Worm (Caenorhabditis elegans) whole organism, mixed stage, embryonic: Measurements from ENCODE around the gene Y57G11C.3.

ENCODE experiments used
- M03D4.4 ChIP-seq: sonication (generic microtip); optimal IDR thresholded peaks from 2 replicates; lab custom pipeline; 2017; ENCODE audit warnings: mild to moderate bottlenecking, missing genetic modification characterization, missing compliant biosample characterization
- bed-3 ChIP-seq: fragments of 200-800 bp; sonication (Bioruptor generic); optimal IDR thresholded peaks from 3 replicates; lab custom pipeline; 2018; ENCODE audit warnings: mild to moderate bottlenecking, missing genetic modification characterization, moderate library complexity, missing compliant biosample characterization
- blmp-1 ChIP-seq: fragments of 150-350 bp; optimal IDR thresholded peaks from 2 replicates; lab custom pipeline; 2014; ENCODE audit warnings: missing biosample characterization, missing genetic modification characterization
- ceh-39 ChIP-seq: fragments of 150-350 bp; optimal IDR thresholded peaks from 2 replicates; lab custom pipeline; 2014; ENCODE audit warnings: missing biosample characterization, missing genetic modification characterization
- ceh-43 ChIP-seq: fragments of 200-800 bp; sonication (Bioruptor generic); optimal IDR thresholded peaks from 2 replicates; lab custom pipeline; 2018; ENCODE audit warnings: mild to moderate bottlenecking, missing genetic modification characterization, moderate library complexity, missing compliant biosample characterization
- ceh-83 ChIP-seq: fragments of 200-800 bp; sonication (Bioruptor generic); optimal IDR thresholded peaks from 2 replicates; lab custom pipeline; 2018; ENCODE audit warnings: mild to moderate bottlenecking, missing genetic modification characterization, missing compliant biosample characterization
- ces-1 ChIP-seq: fragments of 150-350 bp; optimal IDR thresholded peaks from 2 replicates; lab custom pipeline; 2014; ENCODE audit warnings: missing biosample characterization, missing genetic modification reagents, missing genetic modification characterization
- drap-1 ChIP-seq: fragments of 200-800 bp; sonication (Bioruptor generic); optimal IDR thresholded peaks from 3 replicates; lab custom pipeline; 2018; ENCODE audit warnings: mild to moderate bottlenecking, missing genetic modification characterization, missing compliant biosample characterization
- elt-1 ChIP-seq: sonication (generic microtip); optimal IDR thresholded peaks from 2 replicates; lab custom pipeline; 2017; ENCODE audit warnings: missing genetic modification characterization, mild to moderate bottlenecking, missing compliant biosample characterization, antibody characterized with exemption, moderate library complexity, borderline replicate concordance; ENCODE audit not compliant: insufficient read depth
- elt-3 ChIP-seq: fragments of 150-350 bp; optimal IDR thresholded peaks from 2 replicates; lab custom pipeline; 2014; ENCODE audit warnings: missing biosample characterization, missing genetic modification characterization
- flh-1 ChIP-seq: fragments of 200-800 bp; sonication (Bioruptor generic); optimal IDR thresholded peaks from 2 replicates; lab custom pipeline; 2018; ENCODE audit warnings: mild to moderate bottlenecking, missing genetic modification characterization, moderate library complexity, missing compliant biosample characterization
- ham-2 ChIP-seq: fragments of 200-800 bp; sonication (Bioruptor generic); optimal IDR thresholded peaks from 2 replicates; lab custom pipeline; 2018; ENCODE audit warnings: mild to moderate bottlenecking, missing genetic modification characterization, missing compliant biosample characterization
- hlh-1 ChIP-seq: fragments of 150-350 bp; optimal IDR thresholded peaks from 2 replicates; lab custom pipeline; 2014; ENCODE audit warnings: missing biosample characterization, missing genetic modification reagents, missing genetic modification characterization
- lin-13 ChIP-seq: fragments of 150-350 bp; optimal IDR thresholded peaks from 2 replicates; lab custom pipeline; 2014; ENCODE audit warnings: missing biosample characterization, missing genetic modification characterization
- lin-32 ChIP-seq: fragments of 200-800 bp; sonication (Bioruptor generic); optimal IDR thresholded peaks from 2 replicates; lab custom pipeline; 2018; ENCODE audit warnings: mild to moderate bottlenecking, missing genetic modification characterization, missing compliant biosample characterization
- lsy-2 ChIP-seq: fragments of 150-350 bp; optimal IDR thresholded peaks from 2 replicates; lab custom pipeline; 2014; ENCODE audit warnings: missing biosample characterization, missing genetic modification characterization
- mab-5 ChIP-seq: fragments of 150-350 bp; optimal IDR thresholded peaks from 2 replicates; lab custom pipeline; 2014; ENCODE audit warnings: missing biosample characterization, missing genetic modification characterization
- mep-1 ChIP-seq: fragments of 150-350 bp; optimal IDR thresholded peaks from 2 replicates; lab custom pipeline; 2017; ENCODE audit warnings: missing biosample characterization, missing genetic modification reagents, missing genetic modification characterization, inconsistent platforms
- mls-2 ChIP-seq: sonication (generic microtip); optimal IDR thresholded peaks from 2 replicates; lab custom pipeline; 2016; ENCODE audit warnings: mild to moderate bottlenecking, missing genetic modification characterization, moderate library complexity, missing compliant biosample characterization
- nhr-12 ChIP-seq: fragments of 150-350 bp; optimal IDR thresholded peaks from 2 replicates; lab custom pipeline; 2014; ENCODE audit warnings: missing biosample characterization, missing genetic modification characterization
- nhr-2 ChIP-seq: fragments of 150-350 bp; optimal IDR thresholded peaks from 2 replicates; lab custom pipeline; 2014; ENCODE audit warnings: missing biosample characterization, missing genetic modification characterization
- nhr-237 ChIP-seq: fragments of 150-350 bp; optimal IDR thresholded peaks from 2 replicates; lab custom pipeline; 2014; ENCODE audit warnings: missing biosample characterization, missing genetic modification characterization
- nhr-76 ChIP-seq: sonication (generic microtip); optimal IDR thresholded peaks from 2 replicates; lab custom pipeline; 2017; ENCODE audit warnings: missing biosample characterization, missing genetic modification characterization
- pha-4 ChIP-seq: fragments of 150-350 bp; optimal IDR thresholded peaks from 2 replicates; lab custom pipeline; 2018; ENCODE audit warnings: missing biosample characterization, missing genetic modification reagents, missing genetic modification characterization
- snpc-4 ChIP-seq: fragments of 150-350 bp; optimal IDR thresholded peaks from 2 replicates; lab custom pipeline; 2014; ENCODE audit warnings: missing biosample characterization, missing genetic modification characterization
- sptf-1 ChIP-seq: sonication (generic microtip); optimal IDR thresholded peaks from 2 replicates; lab custom pipeline; 2017; ENCODE audit warnings: mild to moderate bottlenecking, missing genetic modification characterization, moderate library complexity, missing compliant biosample characterization
- tbx-8 ChIP-seq: fragments of 200-800 bp; sonication (Bioruptor generic); optimal IDR thresholded peaks from 2 replicates; lab custom pipeline; 2018; ENCODE audit warnings: mild to moderate bottlenecking, missing genetic modification characterization, moderate library complexity, missing compliant biosample characterization
- unc-120 ChIP-seq: sonication (generic microtip); optimal IDR thresholded peaks from 2 replicates; lab custom pipeline; 2017; ENCODE audit warnings: missing genetic modification characterization, missing compliant biosample characterization; ENCODE audit not compliant: poor library complexity, severe bottlenecking
- unc-39 ChIP-seq: fragments of 150-350 bp; optimal IDR thresholded peaks from 2 replicates; lab custom pipeline; 2014; ENCODE audit warnings: missing biosample characterization, missing genetic modification characterization
- unc-62 ChIP-seq: fragments of 150-350 bp; optimal IDR thresholded peaks from 2 replicates; lab custom pipeline; 2014; ENCODE audit warnings: missing biosample characterization, missing genetic modification reagents, missing genetic modification characterization
- zip-8 ChIP-seq: fragments of 150-350 bp; optimal IDR thresholded peaks from 2 replicates; lab custom pipeline; 2014; ENCODE audit warnings: missing biosample characterization, missing genetic modification characterization
- ztf-11 ChIP-seq: fragments of 150-350 bp; optimal IDR thresholded peaks from 2 replicates; lab custom pipeline; 2014; ENCODE audit warnings: missing biosample characterization, missing genetic modification characterization

Gene Y57G11C.3

ce11 chrIV:14782211-14782610 lies 14.2 kb downstream of the Y57G11C.3 start, which contains the start of gene Y57G11C.1130:
TSS of gene Y57G11C.1130 (plus strand) at chrIV:14782511.
- TF ChIP-seq nhr-12 (no peak), lin-13 (no peak), bed-3 (GFP tag; lab: Kevin White, UChicago) (no peak), nhr-76 (tag; lab: Kevin White, UChicago) (no peak), unc-62 (GFP tag; lab: Kevin White, UChicago) (no peak), hlh-1 (tag; lab: Kevin White, UChicago) (no peak), M03D4.4 (tag; lab: Kevin White, UChicago) (no peak), ztf-11 (tag; lab: Kevin White, UChicago) (no peak), ceh-39 (tag; lab: Kevin White, UChicago) (no peak), tbx-8 (GFP tag; lab: Kevin White, UChicago) (no peak), mab-5 (tag; lab: Kevin White, UChicago) (no peak), snpc-4 (no peak), sptf-1 (tag; lab: Kevin White, UChicago) (no peak), lin-32 (GFP tag; lab: Kevin White, UChicago) (no peak), nhr-2 (no peak), elt-3 (no peak)

DNA sequence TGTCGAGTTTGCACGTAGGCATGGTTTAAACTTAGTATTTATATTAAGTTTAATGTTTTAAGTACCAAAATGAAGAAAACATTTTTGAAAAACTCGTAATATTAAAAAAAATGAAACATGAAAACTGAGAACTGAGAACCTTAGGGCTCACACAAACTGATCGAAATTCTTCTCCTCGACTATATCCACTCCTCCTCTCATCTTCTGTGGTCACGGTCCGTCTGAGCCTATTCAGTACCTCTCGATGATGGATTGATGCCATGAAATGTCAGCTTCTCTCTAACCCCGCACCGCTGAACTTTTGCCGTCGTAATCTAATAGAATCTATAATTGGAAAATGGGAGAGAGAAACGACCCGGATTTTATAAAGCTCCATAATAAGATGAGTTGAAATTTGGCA lies 16.5 kb downstream of the Y57G11C.3 start, which contains the start of gene nlp-56:
nlp-56 (minus strand) TSS at position 257 of the 400 bp plus-strand sequence.
- no peak for TF ChIP-seq ztf-11 (tag; lab: Kevin White, UChicago)
- TF ChIP-seq ces-1: peak; percentile 37

DNA sequence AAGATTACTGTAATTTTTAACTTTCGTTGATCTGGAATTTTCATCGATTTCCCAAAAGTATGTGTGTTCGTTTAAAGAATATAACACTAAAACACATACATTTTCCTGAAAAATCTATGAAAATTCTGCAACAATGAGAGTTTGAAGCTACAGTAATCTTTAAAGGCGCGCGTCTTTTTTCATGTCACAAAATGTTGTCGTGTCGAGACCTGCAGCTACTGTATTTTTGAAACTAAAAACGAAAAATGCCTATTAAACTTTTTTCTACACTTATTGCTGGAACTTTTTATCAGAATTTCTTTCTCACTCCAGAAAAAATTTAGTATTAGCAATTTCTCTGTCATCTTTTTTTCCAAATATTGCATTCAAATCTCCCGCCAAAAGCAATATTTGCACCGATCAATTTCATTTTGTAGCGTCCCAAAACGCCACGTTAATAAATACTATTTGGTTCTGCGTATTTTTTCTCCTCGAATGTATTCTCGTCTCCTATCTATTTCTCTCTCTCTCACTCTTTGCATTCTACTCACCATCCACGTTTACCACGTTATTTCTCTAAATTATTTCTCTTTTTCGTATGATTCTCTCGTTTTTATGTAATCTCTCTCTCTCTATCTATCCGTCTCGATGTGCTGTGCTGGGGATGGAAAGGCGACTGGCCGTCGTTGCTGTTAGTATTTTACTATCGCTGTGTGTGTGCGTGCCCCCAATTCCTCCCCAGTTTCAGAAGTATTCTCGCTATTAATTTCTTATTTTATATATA lies 18.6 kb downstream of the Y57G11C.3 start, which contains the start of gene melo-1:
melo-1 (plus strand) TSS at position 658 of the 763 bp plus-strand sequence.
- TF ChIP-seq M03D4.4 (tag; lab: Kevin White, UChicago) (peak; percentile 11), pha-4 (tag; lab: Kevin White, UChicago) (peak; percentile 38), flh-1 (no peak), unc-120 (tag; lab: Kevin White, UChicago) (peak; percentile 16), nhr-2 (no peak), ces-1 (peak; percentile 83), snpc-4 (no peak)

DNA sequence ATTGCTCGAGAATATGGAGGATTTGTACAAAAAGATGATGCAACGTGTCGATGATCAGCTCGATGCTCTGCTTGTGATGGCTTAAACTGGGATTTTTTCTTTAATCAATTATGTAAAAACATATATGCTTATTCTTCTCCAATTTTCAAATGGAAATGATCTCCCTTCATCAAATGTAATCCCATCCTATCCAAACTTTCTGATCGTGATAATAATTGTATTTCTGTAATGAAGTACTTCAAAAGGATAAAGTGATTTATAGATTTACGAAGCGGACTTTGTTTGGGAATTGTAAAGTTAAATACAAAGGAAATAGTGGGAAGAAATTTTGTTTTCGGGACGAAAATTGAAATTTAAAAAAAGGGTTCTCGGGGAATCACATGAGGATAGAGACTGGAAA lies 22.6 kb downstream of the Y57G11C.3 start:
- peak; percentile 16 for TF ChIP-seq ces-1
- TF ChIP-seq nhr-76 (tag; lab: Kevin White, UChicago): no peak
- TF ChIP-seq, all 35 proteins: peak for 1

DNA sequence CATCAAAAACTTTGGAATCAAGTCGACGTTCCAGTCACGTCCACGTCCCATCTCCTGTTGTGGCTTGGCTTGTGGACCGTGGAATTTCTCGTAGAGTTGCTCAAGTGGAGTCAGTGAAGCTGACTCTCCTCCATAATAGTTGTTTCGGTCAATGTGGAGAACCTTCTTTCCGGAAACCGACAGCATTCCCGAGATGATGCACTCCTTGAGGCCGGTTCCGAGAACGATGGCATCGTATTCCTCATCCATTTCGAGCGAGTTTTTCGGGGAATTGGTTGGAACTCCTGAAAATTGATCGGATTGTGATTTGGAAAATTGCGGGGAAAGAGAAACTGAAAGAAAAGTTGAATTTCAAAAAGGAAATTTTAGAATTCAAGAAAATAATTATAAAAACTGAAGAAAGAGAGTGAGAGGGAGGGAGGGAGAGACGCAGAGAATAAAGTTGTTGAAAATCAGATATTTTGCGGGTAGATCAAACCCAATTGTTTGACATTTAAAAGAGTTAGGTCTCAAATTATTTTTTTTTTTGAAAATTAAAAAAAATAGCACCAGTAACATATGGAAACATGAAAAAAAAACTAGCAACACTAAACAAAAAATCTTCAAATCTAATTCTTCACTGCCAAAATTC lies 24.7 kb downstream of the Y57G11C.3 start, which contains the start of gene gdi-1:
gdi-1 (minus strand) TSS at position 286 of the 631 bp plus-strand sequence.
- TF ChIP-seq mab-5 (tag; lab: Kevin White, UChicago): no peak

ce11 chrIV:14793900-14794624 lies 26.1 kb downstream of the Y57G11C.3 start:
- TF ChIP-seq nhr-76 (tag; lab: Kevin White, UChicago) (no peak), ceh-83 (no peak), ham-2 (peak; percentile 48), ceh-43 (GFP tag; lab: Kevin White, UChicago) (peak; percentile 14), blmp-1 (tag; lab: Kevin White, UChicago) (peak; percentile 94), elt-1 (tag; lab: Kevin White, UChicago) (no peak), lin-13 (peak; percentile 13), unc-39 (tag; lab: Kevin White, UChicago) (no peak), drap-1 (GFP tag; lab: Kevin White, UChicago) (no peak), nhr-2 (no peak), zip-8 (no peak), nhr-237 (tag; lab: Kevin White, UChicago) (peak; percentile 1), lsy-2 (tag; lab: Kevin White, UChicago) (peak; percentile 41), ztf-11 (tag; lab: Kevin White, UChicago) (peak; percentile 14), mab-5 (tag; lab: Kevin White, UChicago) (no peak), unc-120 (tag; lab: Kevin White, UChicago) (peak; percentile 43), ces-1 (peak; percentile 51), mls-2 (tag; lab: Kevin White, UChicago) (peak; percentile 44), sptf-1 (tag; lab: Kevin White, UChicago) (peak; percentile 32), mep-1 (tag; lab: Kevin White, UChicago) (peak; percentile 6), ceh-39 (tag; lab: Kevin White, UChicago) (peak; percentile 75)
- TF ChIP-seq, all 35 proteins: peak for 13
